Worm (Caenorhabditis elegans) whole organism, L3 larva: ENCODE data around the gene gly-8.

Source experiments
- daf-12 ChIP-seq: fragments of 150-350 bp; optimal IDR thresholded peaks from 2 replicates; lab custom pipeline; 2014; ENCODE audit warnings: missing biosample characterization, missing genetic modification reagents, missing genetic modification characterization
- elt-3 ChIP-seq, 3 experiments: fragments of 150-350 bp in 1 of 3; sonication (generic microtip) in 2 of 3; optimal IDR thresholded peaks; 2 replicates in 2 of 3; 4 replicates in 1 of 3; lab custom pipeline; 2014 to 2017; ENCODE audit warnings: missing biosample characterization in 3 of 3, missing genetic modification characterization in 3 of 3
- nhr-28 ChIP-seq: fragments of 150-350 bp; optimal IDR thresholded peaks from 2 replicates; lab custom pipeline; 2014; ENCODE audit warnings: missing biosample characterization, missing genetic modification characterization
- zag-1 ChIP-seq: fragments of 150-350 bp; optimal IDR thresholded peaks from 2 replicates; lab custom pipeline; 2014; ENCODE audit warnings: missing biosample characterization, missing genetic modification characterization

- TF ChIP-seq zag-1 (tag; lab: Kevin White, UChicago), result no peak
- TF ChIP-seq elt-3 (tag; optimal IDR thresholded peaks at IDR 0.05; lab: Kevin White, UChicago), result no peak
- no peak for TF ChIP-seq nhr-28 (tag; lab: Kevin White, UChicago)
- TF ChIP-seq daf-12 (tag; lab: Kevin White, UChicago), result no peak
Measured at ce11 chrIII:11627631-11628030, 2.6 kb downstream of the gly-8 start.
